Worm (Caenorhabditis elegans): ENCODE measurements around the gene srp-1.

DNA sequence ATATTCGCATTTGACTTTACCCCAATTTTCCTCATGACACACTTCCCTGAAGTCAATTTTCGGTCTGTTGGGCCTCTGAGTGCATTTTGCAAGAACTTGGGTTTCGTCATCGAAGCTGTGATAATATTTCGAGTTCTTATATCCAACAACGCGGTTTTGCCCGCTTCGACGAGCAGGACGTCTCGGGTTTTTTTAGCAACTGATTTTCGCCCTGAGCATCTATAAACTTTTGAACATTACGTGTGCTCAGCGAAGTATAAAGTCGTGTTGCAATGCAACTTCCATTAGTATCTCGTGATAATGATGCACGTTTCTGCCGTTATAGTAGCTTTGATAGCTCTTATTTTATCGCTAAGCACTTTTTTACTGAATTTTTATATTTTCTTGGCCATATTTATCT lies 26.9 kb downstream of the srp-1 start, which contains the start of gene srbc-60:
- no peak for TF ChIP-seq ceh-13 (GFP tag; optimal IDR thresholded peaks at IDR 0.05)
- no peak for TF ChIP-seq flt-1 (GFP tag; IDR thresholded peaks at IDR 0.05)
- TF ChIP-seq ama-1 (optimal IDR thresholded peaks at IDR 0.05), result no peak
- TF ChIP-seq hnd-1 (tag; optimal IDR thresholded peaks at IDR 0.05), result no peak
